Worm (Caenorhabditis elegans): ENCODE results near the gene H03A11.2.

ce11 chrX:15264149-15264548 is 33.7 kb upstream of the H03A11.2 start:
- TF ChIP-seq ama-1 (optimal IDR thresholded peaks at IDR 0.05) (no peak), snpc-4 (tag; optimal IDR thresholded peaks at IDR 0.05) (no peak), unc-98 (GFP tag; IDR thresholded peaks at IDR 0.05) (no peak), aha-1 (tag; optimal IDR thresholded peaks at IDR 0.05) (no peak), zip-4 (GFP tag; optimal IDR thresholded peaks at IDR 0.05) (no peak)

Data from whole organism, L1 larva.